Worm (Caenorhabditis elegans) whole organism, L1 larva: ENCODE data around the gene K01A11.1.

Experiments used
- fkh-8 ChIP-seq: sonication (generic microtip); optimal IDR thresholded peaks from 2 replicates; lab custom pipeline; 2016; ENCODE audit warnings: mild to moderate bottlenecking, missing genetic modification characterization, missing compliant biosample characterization
- skn-1 ChIP-seq: fragments of 150-350 bp; optimal IDR thresholded peaks from 2 replicates; lab custom pipeline; 2014; ENCODE audit warnings: missing biosample characterization, missing genetic modification characterization

DNA sequence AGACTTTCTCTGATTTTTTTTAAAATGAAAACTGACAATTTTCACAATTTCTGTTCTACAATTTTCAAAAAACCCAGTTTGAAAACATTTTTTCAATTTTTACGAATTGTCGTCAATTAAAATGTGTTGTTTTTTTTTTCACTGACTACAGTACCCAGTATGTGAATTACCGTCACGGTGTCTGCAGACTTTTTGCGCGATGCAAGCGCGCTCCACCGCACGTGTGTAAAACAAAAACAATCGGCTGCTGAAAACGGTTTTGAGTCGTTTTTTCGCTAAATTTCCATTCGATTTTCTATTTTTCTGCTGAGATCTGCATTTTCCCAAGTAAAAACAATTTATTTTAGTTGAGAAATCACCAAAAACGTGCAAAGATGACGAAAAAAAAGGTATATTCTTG, 24.9 kb upstream of the K01A11.1 start:
- TF ChIP-seq skn-1 (tag; lab: Kevin White, UChicago) (peak; percentile 86), fkh-8 (tag; lab: Kevin White, UChicago) (peak; percentile 99)
